Fruit fly (Drosophila melanogaster) whole organism: ENCODE measurements around the gene Lip1.

Source experiments
- EcR ChIP-seq, 2 experiments: fragments of >200 bp; optimal IDR thresholded peaks; 2 replicates each; lab custom pipeline; 2017; ENCODE audit warnings: missing biosample characterization in 2 of 2, missing genetic modification characterization in 2 of 2, missing genetic modification reagents in 2 of 2
- pan ChIP-seq: fragments of >200 bp; optimal IDR thresholded peaks from 2 replicates; lab custom pipeline; 2017

dm6 chr2L:10688764-10689163 lies 12.6 kb downstream of the Lip1 start:
- TF ChIP-seq EcR (GFP tag; optimal IDR thresholded peaks at IDR 0.05; lab: Kevin White, UChicago), result no peak
- TF ChIP-seq pan (lab: Kevin White, UChicago), result no peak
